Fruit fly (Drosophila melanogaster) whole organism, embryonic: Measurements from ENCODE around the gene Ipo9.
A peak's percentile ranks its signal among the peaks of the same experiment; 100 is the strongest.

Experiments
- Antp ChIP-seq: fragments of 200-800 bp; sonication (Bioruptor generic); optimal IDR thresholded peaks from 3 replicates; lab custom pipeline; 2016; ENCODE audit warnings: missing biosample characterization, missing genetic modification characterization
- BtbVII ChIP-seq: fragments of 200-800 bp; sonication (Bioruptor generic); optimal IDR thresholded peaks from 3 replicates; lab custom pipeline; 2017; ENCODE audit warnings: missing biosample characterization, mild to moderate bottlenecking, missing genetic modification characterization
- CG10209 ChIP-seq: fragments of 200-800 bp; sonication (Bioruptor generic); optimal IDR thresholded peaks from 3 replicates; lab custom pipeline; 2017; ENCODE audit warnings: missing biosample characterization, mild to moderate bottlenecking, missing genetic modification characterization, missing genetic modification reagents
- CG1024 ChIP-seq: fragments of 200-800 bp; sonication (Bioruptor generic); IDR thresholded peaks from 2 replicates; pipeline ENCODE4 v1.3.6; 2022; ENCODE audit warnings: missing biosample characterization, missing genetic modification characterization
- CG10654 ChIP-seq: fragments of 200-800 bp; sonication (Bioruptor generic); optimal IDR thresholded peaks from 2 replicates; lab custom pipeline; 2016; ENCODE audit warnings: missing biosample characterization, missing genetic modification characterization
- CG11093 ChIP-seq: fragments of 200-800 bp; sonication (Bioruptor generic); IDR thresholded peaks from 3 replicates; pipeline ENCODE4 v1.3.6; 2022; ENCODE audit warnings: missing biosample characterization, missing genetic modification characterization
- CG11695 ChIP-seq: fragments of 200-800 bp; sonication (Bioruptor generic); IDR thresholded peaks from 3 replicates; pipeline ENCODE4 v1.3.6; 2022; ENCODE audit warnings: missing biosample characterization, missing genetic modification characterization
- CG12744 ChIP-seq: fragments of 200-800 bp; sonication (Bioruptor generic); optimal IDR thresholded peaks from 2 replicates; lab custom pipeline; 2016; ENCODE audit warnings: missing biosample characterization, missing genetic modification characterization
- CG12942 ChIP-seq: fragments of 200-800 bp; sonication (Bioruptor generic); optimal IDR thresholded peaks from 3 replicates; lab custom pipeline; 2016; ENCODE audit warnings: missing biosample characterization, missing genetic modification characterization
- CG13775 ChIP-seq: fragments of 200-800 bp; sonication (Bioruptor generic); optimal IDR thresholded peaks from 3 replicates; lab custom pipeline; 2017; ENCODE audit warnings: missing biosample characterization, mild to moderate bottlenecking, missing genetic modification characterization
- CG17568 ChIP-seq: fragments of 200-800 bp; sonication (Bioruptor generic); optimal IDR thresholded peaks from 2 replicates; lab custom pipeline; 2018; ENCODE audit warnings: missing biosample characterization, mild to moderate bottlenecking, missing genetic modification characterization, moderate library complexity
- CG2199 ChIP-seq: fragments of 200-800 bp; sonication (Bioruptor generic); IDR thresholded peaks from 3 replicates; pipeline ENCODE4 v1.3.6; 2022; ENCODE audit warnings: missing biosample characterization, missing genetic modification characterization
- CG34376 ChIP-seq: fragments of 200-800 bp; sonication (Bioruptor generic); optimal IDR thresholded peaks from 2 replicates; lab custom pipeline; 2018; ENCODE audit warnings: missing biosample characterization, mild to moderate bottlenecking, missing genetic modification characterization
- CG4282 ChIP-seq: fragments of 200-800 bp; sonication (Bioruptor generic); optimal IDR thresholded peaks from 2 replicates; lab custom pipeline; 2016; ENCODE audit warnings: missing biosample characterization, missing genetic modification characterization
- CG6654 ChIP-seq: fragments of 200-800 bp; sonication (Bioruptor generic); optimal IDR thresholded peaks from 2 replicates; lab custom pipeline; 2017; ENCODE audit warnings: missing biosample characterization, mild to moderate bottlenecking, missing genetic modification characterization
- CG6791 ChIP-seq: fragments of 200-800 bp; sonication (Bioruptor generic); IDR thresholded peaks from 3 replicates; pipeline ENCODE4 v1.3.6; 2022; ENCODE audit warnings: missing biosample characterization, missing genetic modification characterization; ENCODE audit not compliant: partially characterized antibody
- CG7963 ChIP-seq: fragments of 200-800 bp; sonication (Bioruptor generic); IDR thresholded peaks from 3 replicates; pipeline ENCODE4 v1.3.6; 2022; ENCODE audit warnings: missing biosample characterization, missing genetic modification characterization; ENCODE audit not compliant: partially characterized antibody
- E2f2 ChIP-seq: fragments of 200-800 bp; sonication (Bioruptor generic); IDR thresholded peaks from 2 replicates; pipeline ENCODE4 v1.3.6; 2022; ENCODE audit warnings: missing biosample characterization, missing genetic modification characterization
- Hand ChIP-seq: fragments of 200-800 bp; sonication (Bioruptor generic); optimal IDR thresholded peaks from 2 replicates; lab custom pipeline; 2017; ENCODE audit warnings: mild to moderate bottlenecking, missing biosample characterization, missing genetic modification reagents, missing genetic modification characterization
- HmgZ ChIP-seq: fragments of 200-800 bp; sonication (Bioruptor generic); optimal IDR thresholded peaks from 2 replicates; lab custom pipeline; 2018; ENCODE audit warnings: missing biosample characterization, mild to moderate bottlenecking, missing genetic modification characterization
- Meics ChIP-seq: fragments of 200-800 bp; sonication (Bioruptor generic); optimal IDR thresholded peaks from 2 replicates; lab custom pipeline; 2017; ENCODE audit warnings: missing biosample characterization, mild to moderate bottlenecking, missing genetic modification characterization
- NC2α ChIP-seq: fragments of 200-800 bp; sonication (Bioruptor generic); optimal IDR thresholded peaks from 2 replicates; lab custom pipeline; 2016; ENCODE audit warnings: missing biosample characterization, missing genetic modification characterization
- Neu2 ChIP-seq: fragments of 200-800 bp; sonication (Bioruptor generic); optimal IDR thresholded peaks from 3 replicates; lab custom pipeline; 2016; ENCODE audit warnings: missing biosample characterization, missing genetic modification characterization, borderline replicate concordance
- Sin3A ChIP-seq: fragments of >200 bp; optimal IDR thresholded peaks from 2 replicates; lab custom pipeline; 2018
- Taf1 ChIP-seq: fragments of 200-800 bp; sonication (Bioruptor generic); IDR thresholded peaks from 2 replicates; pipeline ENCODE4 v1.3.6; 2022; ENCODE audit warnings: missing biosample characterization, missing genetic modification characterization
- Vsx1 ChIP-seq: fragments of 200-800 bp; sonication (Bioruptor generic); optimal IDR thresholded peaks from 2 replicates; lab custom pipeline; 2017; ENCODE audit warnings: missing biosample characterization, mild to moderate bottlenecking, missing genetic modification characterization, missing genetic modification reagents
- abd-A ChIP-seq: fragments of 200-800 bp; sonication (Bioruptor generic); optimal IDR thresholded peaks from 3 replicates; lab custom pipeline; 2019; ENCODE audit warnings: missing biosample characterization, mild to moderate bottlenecking, missing genetic modification characterization, moderate library complexity
- amos ChIP-seq: fragments of 200-800 bp; sonication (Bioruptor generic); IDR thresholded peaks from 2 replicates; pipeline ENCODE4 v1.3.6; 2022; ENCODE audit warnings: missing biosample characterization, missing genetic modification characterization; ENCODE audit not compliant: partially characterized antibody
- aop ChIP-seq: fragments of 200-800 bp; sonication (Bioruptor generic); IDR thresholded peaks from 2 replicates; pipeline ENCODE4 v1.3.6; 2022; ENCODE audit warnings: missing biosample characterization, missing genetic modification characterization
- ase ChIP-seq: fragments of 200-800 bp; sonication (Bioruptor generic); IDR thresholded peaks from 3 replicates; pipeline ENCODE4 v1.3.6; 2022; ENCODE audit warnings: missing biosample characterization, missing genetic modification characterization
- bcd ChIP-seq: fragments of 200-800 bp; sonication (Bioruptor generic); optimal IDR thresholded peaks from 2 replicates; lab custom pipeline; 2017; ENCODE audit warnings: missing biosample characterization, mild to moderate bottlenecking, missing genetic modification characterization
- croc ChIP-seq: fragments of 200-800 bp; sonication (Bioruptor generic); conservative IDR thresholded peaks from 3 replicates; pipeline ENCODE4 v1.3.6; 2022; ENCODE audit warnings: missing biosample characterization, missing genetic modification characterization
- disco-r ChIP-seq: fragments of 200-800 bp; sonication (Bioruptor generic); optimal IDR thresholded peaks from 2 replicates; lab custom pipeline; 2016; ENCODE audit warnings: missing biosample characterization, missing genetic modification characterization
- en ChIP-seq: fragments of 200-800 bp; sonication (Bioruptor generic); optimal IDR thresholded peaks from 2 replicates; lab custom pipeline; 2016; ENCODE audit warnings: missing biosample characterization, missing genetic modification characterization
- ewg ChIP-seq: fragments of 200-800 bp; sonication (Bioruptor generic); optimal IDR thresholded peaks from 3 replicates; lab custom pipeline; 2017; ENCODE audit warnings: mild to moderate bottlenecking, missing biosample characterization, missing genetic modification reagents, missing genetic modification characterization
- fd3F ChIP-seq: fragments of 200-800 bp; sonication (Bioruptor generic); optimal IDR thresholded peaks from 2 replicates; lab custom pipeline; 2018; ENCODE audit warnings: missing biosample characterization, mild to moderate bottlenecking, missing genetic modification characterization, moderate library complexity
- ftz-f1 ChIP-seq: fragments of 200-800 bp; sonication (Bioruptor generic); optimal IDR thresholded peaks from 2 replicates; lab custom pipeline; 2016; ENCODE audit warnings: missing biosample characterization, missing genetic modification characterization
- gfzf ChIP-seq: fragments of 200-800 bp; sonication (Bioruptor generic); optimal IDR thresholded peaks from 2 replicates; lab custom pipeline; 2016; ENCODE audit warnings: missing biosample characterization, mild to moderate bottlenecking, missing genetic modification characterization, moderate library complexity
- jing ChIP-seq: fragments of 200-800 bp; sonication (Bioruptor generic); optimal IDR thresholded peaks from 2 replicates; lab custom pipeline; 2018; ENCODE audit warnings: missing biosample characterization, mild to moderate bottlenecking, missing genetic modification characterization
- kay ChIP-seq: fragments of 200-800 bp; sonication (Bioruptor generic); optimal IDR thresholded peaks from 2 replicates; lab custom pipeline; 2016; ENCODE audit warnings: missing biosample characterization, missing genetic modification characterization
- knrl ChIP-seq: fragments of 200-800 bp; sonication (Bioruptor generic); IDR thresholded peaks from 3 replicates; pipeline ENCODE4 v1.3.6; 2022; ENCODE audit warnings: missing biosample characterization, missing genetic modification characterization; ENCODE audit not compliant: partially characterized antibody
- luna ChIP-seq: fragments of 200-800 bp; sonication (Bioruptor generic); optimal IDR thresholded peaks from 2 replicates; lab custom pipeline; 2016; ENCODE audit warnings: missing biosample characterization, missing genetic modification characterization
- peb ChIP-seq: fragments of 200-800 bp; sonication (Bioruptor generic); IDR thresholded peaks from 2 replicates; pipeline ENCODE4 v1.3.6; 2022; ENCODE audit warnings: missing biosample characterization, missing genetic modification characterization
- sqz ChIP-seq: fragments of 200-800 bp; sonication (Bioruptor generic); optimal IDR thresholded peaks from 3 replicates; lab custom pipeline; 2018; ENCODE audit warnings: missing biosample characterization, mild to moderate bottlenecking, missing genetic modification characterization
- sr ChIP-seq: fragments of 200-800 bp; sonication (Bioruptor generic); IDR thresholded peaks from 3 replicates; pipeline ENCODE4 v1.3.6; 2022; ENCODE audit warnings: missing biosample characterization, missing genetic modification characterization
- ssp ChIP-seq: fragments of 200-800 bp; sonication (Bioruptor generic); IDR thresholded peaks from 2 replicates; pipeline ENCODE4 v1.3.6; 2022; ENCODE audit warnings: missing biosample characterization, missing genetic modification characterization
- sug ChIP-seq: fragments of 200-800 bp; optimal IDR thresholded peaks from 2 replicates; lab custom pipeline; 2019; ENCODE audit warnings: missing biosample characterization, mild to moderate bottlenecking, missing genetic modification characterization, moderate library complexity
- vfl ChIP-seq: fragments of 200-800 bp; sonication (Bioruptor generic); optimal IDR thresholded peaks from 2 replicates; lab custom pipeline; 2016; ENCODE audit warnings: missing biosample characterization, missing genetic modification characterization
- zfh2 ChIP-seq: fragments of 200-800 bp; sonication (Bioruptor generic); optimal IDR thresholded peaks from 2 replicates; lab custom pipeline; 2016; ENCODE audit warnings: missing biosample characterization, missing genetic modification characterization

The Ipo9 gene

DNA sequence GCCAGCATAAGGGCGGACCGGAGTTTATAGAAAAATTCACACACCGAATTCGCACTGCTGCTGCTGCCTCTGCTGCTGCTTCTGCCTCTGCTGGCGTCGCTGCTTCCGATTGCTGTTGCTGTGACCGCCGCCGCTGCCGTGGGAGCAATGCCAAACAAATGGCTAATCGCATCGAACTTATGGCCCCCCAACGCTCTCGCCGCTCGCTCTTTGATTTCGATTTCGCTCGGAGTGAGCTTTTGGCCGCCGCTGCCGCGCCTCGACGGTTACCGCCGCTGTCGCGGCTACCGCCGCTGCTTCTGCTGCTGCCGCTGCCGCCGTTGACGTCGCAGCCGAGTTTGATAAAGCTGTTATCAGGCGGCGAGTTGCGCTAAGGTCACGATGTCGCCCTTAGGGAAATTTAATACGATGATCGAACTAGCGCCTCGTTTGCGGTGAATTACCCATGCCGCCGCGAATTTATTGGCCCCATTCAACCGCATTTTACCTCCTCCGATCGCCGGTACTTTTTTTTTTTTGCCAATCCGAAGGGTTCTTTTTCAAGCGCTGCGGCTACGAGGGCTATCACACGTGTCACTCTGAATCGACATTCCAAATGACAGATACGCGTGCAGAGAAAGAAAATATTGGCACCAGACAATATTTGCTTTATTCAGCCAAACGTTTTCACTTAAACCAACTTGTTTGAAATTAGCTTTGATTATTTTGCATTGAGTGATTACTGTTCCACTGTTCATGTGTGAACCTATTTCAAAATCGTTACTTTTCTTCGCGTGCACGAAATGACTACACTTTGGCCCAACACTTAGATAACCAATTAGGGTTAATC is 45.9 kb downstream of the Ipo9 start (continued):
- no peak for TF ChIP-seq ftz-f1 (GFP tag; lab: Kevin White, UChicago)
- TF ChIP-seq disco-r (GFP tag; lab: Kevin White, UChicago) = peak; percentile 0
- TF ChIP-seq kay = peak; percentile 65
- peak; percentile 55 for TF ChIP-seq CG13775
- peak; percentile 66 for TF ChIP-seq ssp (GFP tag; lab: Robert Waterston, UW)
- TF ChIP-seq CG6791 = no peak
- peak; percentile 73 for TF ChIP-seq CG11695 (GFP tag; lab: Robert Waterston, UW)
- peak; percentile 59; the same call in 2 of the 3 replicates for TF ChIP-seq CG11093
- TF ChIP-seq CG4282 (GFP tag; lab: Kevin White, UChicago) = no peak
- TF ChIP-seq gfzf (GFP tag; lab: Kevin White, UChicago) = no peak
- TF ChIP-seq CG1024 (GFP tag; lab: Robert Waterston, UW) = no peak
- peak; percentile 50 for TF ChIP-seq sug
- TF ChIP-seq E2f2 (GFP tag; lab: Robert Waterston, UW) = peak; percentile 48; the same call in 1 of the 2 replicates
- peak; percentile 72 for TF ChIP-seq Antp (GFP tag; lab: Kevin White, UChicago)
- TF ChIP-seq CG6654 (GFP tag; lab: Kevin White, UChicago) = no peak
- no peak for TF ChIP-seq sqz (GFP tag; lab: Kevin White, UChicago)
- TF ChIP-seq abd-A (tag; lab: Kevin White, UChicago) = no peak
- peak; percentile 77 for TF ChIP-seq Meics
- TF ChIP-seq ewg = peak; percentile 26
- TF ChIP-seq vfl (GFP tag; lab: Kevin White, UChicago) = no peak
- no peak for TF ChIP-seq CG7963 (GFP tag; lab: Robert Waterston, UW)
- TF ChIP-seq peb (GFP tag; lab: Robert Waterston, UW) = peak; percentile 31; the same call in 1 of the 2 replicates
- peak; percentile 42; the same call in 1 of the 3 replicates for TF ChIP-seq sr (GFP tag; lab: Robert Waterston, UW)
- TF ChIP-seq CG12942 = peak; percentile 29
- TF ChIP-seq zfh2 = peak; percentile 61
- TF ChIP-seq bcd (GFP tag; lab: Kevin White, UChicago) = peak; percentile 64
- peak; percentile 62 for TF ChIP-seq fd3F (GFP tag; lab: Kevin White, UChicago)
- no peak for TF ChIP-seq amos (GFP tag; lab: Robert Waterston, UW)
- TF ChIP-seq HmgZ (tag; lab: Kevin White, UChicago) = peak; percentile 49
- TF ChIP-seq en = no peak
- no peak for TF ChIP-seq Hand (GFP tag; lab: Kevin White, UChicago)
- TF ChIP-seq ase = peak; percentile 69; the same call in 2 of the 3 replicates
- no peak for TF ChIP-seq CG12744
- peak; percentile 18 for TF ChIP-seq jing (GFP tag; lab: Kevin White, UChicago)
- peak; percentile 38 for TF ChIP-seq Vsx1 (GFP tag; lab: Kevin White, UChicago)
- TF ChIP-seq CG2199 = 0 out of 3 replicates have a peak, but pooled peaks have one; percentile 37
- no peak for TF ChIP-seq CG17568 (GFP tag; lab: Kevin White, UChicago)
- no peak for TF ChIP-seq aop (GFP tag; lab: Robert Waterston, UW)
- TF ChIP-seq NC2α = peak; percentile 21
- TF ChIP-seq Taf1 (GFP tag; lab: Robert Waterston, UW) = peak; percentile 75; the same call in 1 of the 2 replicates
- TF ChIP-seq BtbVII (GFP tag; lab: Kevin White, UChicago) = peak; percentile 59
- no peak for TF ChIP-seq knrl (GFP tag; lab: Robert Waterston, UW)
- TF ChIP-seq croc (GFP tag; lab: Robert Waterston, UW) = no peak
- no peak for TF ChIP-seq Sin3A (lab: Kevin White, UChicago)
- peak; percentile 41 for TF ChIP-seq Neu2 (GFP tag; lab: Kevin White, UChicago)
- TF ChIP-seq CG34376 (GFP tag; lab: Kevin White, UChicago) = no peak
- TF ChIP-seq luna (GFP tag; lab: Kevin White, UChicago) = peak; percentile 45
- peak; percentile 65 for TF ChIP-seq CG10654 (GFP tag; lab: Kevin White, UChicago)
- peak; percentile 64 for TF ChIP-seq CG10209
